Fruit fly (Drosophila melanogaster): ENCODE data around the gene Sema1a.
A peak's percentile ranks its signal among the peaks of the same experiment; 100 is the strongest.

Sema1a gene

DNA sequence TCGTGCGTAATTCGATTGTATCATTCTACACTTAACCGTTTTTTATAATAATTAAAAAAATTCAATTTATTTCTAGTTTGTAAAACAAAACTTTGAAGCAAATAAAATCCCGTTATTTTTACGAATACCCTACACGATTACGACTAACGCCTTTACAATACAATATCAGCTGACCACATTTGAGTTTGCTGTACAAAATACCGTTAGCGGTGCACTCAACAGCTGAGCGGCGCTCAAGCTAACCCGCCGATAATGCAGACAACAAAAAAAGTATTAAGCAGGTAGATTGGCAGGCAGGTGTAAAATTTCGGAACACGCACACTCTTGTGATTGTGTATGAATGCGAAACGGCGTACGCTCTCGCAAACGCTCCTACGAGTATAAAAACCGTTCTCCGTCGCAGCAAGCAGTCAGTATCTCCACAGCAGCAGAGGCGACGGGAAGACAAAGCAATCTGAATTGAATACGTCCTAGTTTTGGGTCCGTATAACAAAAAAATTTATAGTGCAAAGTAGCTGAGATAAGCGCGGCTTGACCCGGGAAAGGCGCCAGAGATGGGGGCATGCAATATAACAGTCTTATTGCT is 20.1 kb upstream of the Sema1a start, which contains the start of gene Acer (continued):
- TF ChIP-seq mam (GFP tag; optimal IDR thresholded peaks at IDR 0.05): no peak
- TF ChIP-seq CG17612 (GFP tag; IDR thresholded peaks at IDR 0.05): no peak
- TF ChIP-seq ham (GFP tag; IDR thresholded peaks at IDR 0.05): no peak
- TF ChIP-seq CG4854 (GFP tag; optimal IDR thresholded peaks at IDR 0.05): no peak
- peak in 1 of 2 experiments; percentile 87 for TF ChIP-seq Hr78 (GFP tag; optimal IDR thresholded peaks at IDR 0.05)
- TF ChIP-seq CG5245 (GFP tag; optimal IDR thresholded peaks at IDR 0.05): no peak
- no peak for TF ChIP-seq CG13894 (tag; optimal IDR thresholded peaks at IDR 0.05)
- TF ChIP-seq CG6254 (GFP tag; optimal IDR thresholded peaks at IDR 0.05): no peak
- TF ChIP-seq ato (GFP tag; IDR thresholded peaks at IDR 0.05; ENCODE audit: partially characterized antibody): no peak; the same call in 1 of the 2 replicates
- no peak for TF ChIP-seq az2 (GFP tag; optimal IDR thresholded peaks at IDR 0.05)
- TF ChIP-seq CG3838 (GFP tag; optimal IDR thresholded peaks at IDR 0.05): no peak
- no peak for TF ChIP-seq CG6854 (GFP tag; optimal IDR thresholded peaks at IDR 0.05)
- no peak for TF ChIP-seq gem (tag; optimal IDR thresholded peaks at IDR 0.05)
- peak; percentile 29 for TF ChIP-seq MESR4 (GFP tag; optimal IDR thresholded peaks at IDR 0.05)
- peak; percentile 56; the same call in 1 of the 2 replicates for TF ChIP-seq bbx (GFP tag; IDR thresholded peaks at IDR 0.05; ENCODE audit: partially characterized antibody)
- TF ChIP-seq Mrtf (GFP tag; IDR thresholded peaks at IDR 0.05): no peak
- peak; percentile 40 for TF ChIP-seq D19A (tag; optimal IDR thresholded peaks at IDR 0.05)
- TF ChIP-seq CG7556 (GFP tag; optimal IDR thresholded peaks at IDR 0.05): no peak
- TF ChIP-seq Dip2 (GFP tag; IDR thresholded peaks at IDR 0.05): no peak
- no peak for TF ChIP-seq btn (GFP tag; optimal IDR thresholded peaks at IDR 0.05)
- peak; percentile 15 for TF ChIP-seq kah (GFP tag; optimal IDR thresholded peaks at IDR 0.05)
- TF ChIP-seq Dll (GFP tag; IDR thresholded peaks at IDR 0.05; ENCODE audit: partially characterized antibody): peak; percentile 60; the same call in 3 of the 4 replicates
- no peak for TF ChIP-seq Poxn (GFP tag; IDR thresholded peaks at IDR 0.05)
- peak; percentile 53; the same call in 1 of the 3 replicates for TF ChIP-seq CG34422 (GFP tag; IDR thresholded peaks at IDR 0.05)
- no peak for TF ChIP-seq cwo (GFP tag; optimal IDR thresholded peaks at IDR 0.05)
- no peak for TF ChIP-seq lov (optimal IDR thresholded peaks at IDR 0.05)
- TF ChIP-seq lov (GFP tag; IDR thresholded peaks at IDR 0.05): no peak
- TF ChIP-seq ewg (GFP tag; optimal IDR thresholded peaks at IDR 0.05): no peak
- TF ChIP-seq Ravus (GFP tag; IDR thresholded peaks at IDR 0.05): no peak
- TF ChIP-seq CG17186 (GFP tag; optimal IDR thresholded peaks at IDR 0.05): no peak
- TF ChIP-seq GATAe (GFP tag; conservative IDR thresholded peaks at IDR 0.05): no peak
- no peak for TF ChIP-seq ATbp (GFP tag; optimal IDR thresholded peaks at IDR 0.05)
- no peak for TF ChIP-seq CG16815 (GFP tag; optimal IDR thresholded peaks at IDR 0.05)
- peak; percentile 11 for TF ChIP-seq CG9797 (GFP tag; optimal IDR thresholded peaks at IDR 0.05)
- no peak for TF ChIP-seq CG33213 (GFP tag; optimal IDR thresholded peaks at IDR 0.05)
- no peak for TF ChIP-seq en (GFP tag; optimal IDR thresholded peaks at IDR 0.05)
- TF ChIP-seq CG8290 (GFP tag; optimal IDR thresholded peaks at IDR 0.05): peak; percentile 52
- no peak for TF ChIP-seq CG8290 (tag; optimal IDR thresholded peaks at IDR 0.05)
- no peak for TF ChIP-seq MTF-1 (GFP tag; optimal IDR thresholded peaks at IDR 0.05; ENCODE audit: borderline replicate concordance)
- TF ChIP-seq CG4282 (GFP tag; optimal IDR thresholded peaks at IDR 0.05): no peak
- no peak; the same call in 1 of the 2 replicates for TF ChIP-seq chm (GFP tag; IDR thresholded peaks at IDR 0.05)
- TF ChIP-seq CG12744 (GFP tag; optimal IDR thresholded peaks at IDR 0.05): no peak
- peak; percentile 11 for TF ChIP-seq pfk (GFP tag; optimal IDR thresholded peaks at IDR 0.05)
- TF ChIP-seq CG6683 (GFP tag; optimal IDR thresholded peaks at IDR 0.05): no peak
- no peak for TF ChIP-seq CG1529 (GFP tag; optimal IDR thresholded peaks at IDR 0.05)
- no peak for TF ChIP-seq CG4360 (GFP tag; IDR thresholded peaks at IDR 0.05)
- TF ChIP-seq CG14014 (GFP tag; IDR thresholded peaks at IDR 0.05): no peak
- TF ChIP-seq CG7928 (GFP tag; optimal IDR thresholded peaks at IDR 0.05): no peak
- no peak for TF ChIP-seq CG8944 (GFP tag; optimal IDR thresholded peaks at IDR 0.05)
- no peak for TF ChIP-seq Chrac-16 (GFP tag; optimal IDR thresholded peaks at IDR 0.05)
- TF ChIP-seq sim (GFP tag; IDR thresholded peaks at IDR 0.05): no peak

Data from whole organism, embryonic.